Fruit fly (Drosophila melanogaster): ENCODE results near the gene CG17193.
A peak's percentile ranks its signal among the peaks of the same experiment; 100 is the strongest.

Gene CG17193

dm6 chr3R:19998418-19998817 lies 57.5 kb downstream of the CG17193 start (continued):
- peak; percentile 76 for TF ChIP-seq OdsH (GFP tag; optimal IDR thresholded peaks at IDR 0.05)
- TF ChIP-seq CG1621 (tag; optimal IDR thresholded peaks at IDR 0.05), result peak; percentile 57
- TF ChIP-seq cyc (GFP tag; optimal IDR thresholded peaks at IDR 0.05), result peak; percentile 68
- peak; percentile 68 for TF ChIP-seq CG10631 (GFP tag; optimal IDR thresholded peaks at IDR 0.05)
- TF ChIP-seq CG16779 (tag; optimal IDR thresholded peaks at IDR 0.05), result peak; percentile 20
- peak; percentile 20 for TF ChIP-seq CG8319 (GFP tag; optimal IDR thresholded peaks at IDR 0.05)
- TF ChIP-seq ss (GFP tag; optimal IDR thresholded peaks at IDR 0.05), result peak; percentile 20 to 51
- no peak for TF ChIP-seq Eip93F (GFP tag; optimal IDR thresholded peaks at IDR 0.05)
- peak; percentile 51 for TF ChIP-seq CG7368 (GFP tag; optimal IDR thresholded peaks at IDR 0.05)
- peak; percentile 80 for TF ChIP-seq Sox14 (GFP tag; optimal IDR thresholded peaks at IDR 0.05)
- peak; percentile 57 for TF ChIP-seq CG8632 (GFP tag; optimal IDR thresholded peaks at IDR 0.05)
- TF ChIP-seq Hr38 (GFP tag; optimal IDR thresholded peaks at IDR 0.05), result no peak
- peak; percentile 52 for TF ChIP-seq fd59A (GFP tag; optimal IDR thresholded peaks at IDR 0.05)
- peak; percentile 40 for TF ChIP-seq vri (GFP tag; optimal IDR thresholded peaks at IDR 0.05)
- peak; percentile 43 to 48 for TF ChIP-seq salr (GFP tag; optimal IDR thresholded peaks at IDR 0.05)
- TF ChIP-seq pdm3 (GFP tag; optimal IDR thresholded peaks at IDR 0.05), result peak; percentile 78
- peak; percentile 60 for TF ChIP-seq CG6808 (GFP tag; optimal IDR thresholded peaks at IDR 0.05)
- peak; percentile 34 for TF ChIP-seq spab (GFP tag; optimal IDR thresholded peaks at IDR 0.05)
- TF ChIP-seq achi (GFP tag; optimal IDR thresholded peaks at IDR 0.05), result peak; percentile 77
- peak; percentile 62 for TF ChIP-seq CG11902 (GFP tag; optimal IDR thresholded peaks at IDR 0.05)
- peak; percentile 77 for TF ChIP-seq acj6 (GFP tag; optimal IDR thresholded peaks at IDR 0.05)

dm6 chr3R:19997526-19998070 lies 58.3 kb downstream of the CG17193 start:
- TF ChIP-seq Ets21C (GFP tag; optimal IDR thresholded peaks at IDR 0.05) (no peak), Hr39 (GFP tag; optimal IDR thresholded peaks at IDR 0.05) (no peak), CG15336 (GFP tag; IDR thresholded peaks at IDR 0.05) (no peak), CG8632 (GFP tag; optimal IDR thresholded peaks at IDR 0.05) (no peak), Hr38 (GFP tag; optimal IDR thresholded peaks at IDR 0.05) (no peak), CG3032 (tag; optimal IDR thresholded peaks at IDR 0.05) (no peak), CG9139 (GFP tag; optimal IDR thresholded peaks at IDR 0.05) (no peak), CG31627 (GFP tag; optimal IDR thresholded peaks at IDR 0.05) (no peak)

- TF ChIP-seq dac (GFP tag; optimal IDR thresholded peaks at IDR 0.05) (peak; percentile 7), lz (GFP tag; optimal IDR thresholded peaks at IDR 0.05) (peak; percentile 7), OdsH (GFP tag; optimal IDR thresholded peaks at IDR 0.05) (peak; percentile 37), pdm3 (GFP tag; optimal IDR thresholded peaks at IDR 0.05) (peak; percentile 60), achi (GFP tag; optimal IDR thresholded peaks at IDR 0.05) (peak; percentile 48), CG3919 (GFP tag; optimal IDR thresholded peaks at IDR 0.05) (peak; percentile 31), svp (GFP tag) (peak; percentile 17), CG6276 (GFP tag; optimal IDR thresholded peaks at IDR 0.05) (peak; percentile 13), CG7368 (GFP tag; optimal IDR thresholded peaks at IDR 0.05) (no peak), Sox14 (GFP tag; optimal IDR thresholded peaks at IDR 0.05) (peak; percentile 14), CG8119 (GFP tag; IDR thresholded peaks at IDR 0.05) (peak; percentile 53; the same call in 2 of the 3 replicates), Eip75B (GFP tag; optimal IDR thresholded peaks at IDR 0.05) (peak; percentile 12), net (GFP tag; optimal IDR thresholded peaks at IDR 0.05) (peak; percentile 30), Lpt (GFP tag; optimal IDR thresholded peaks at IDR 0.05) (peak; percentile 44), eg (GFP tag; IDR thresholded peaks at IDR 0.05) (0 out of 3 replicates have a peak, but pooled peaks have one; percentile 21), acj6 (GFP tag; optimal IDR thresholded peaks at IDR 0.05) (peak; percentile 35), Blimp-1 (GFP tag; optimal IDR thresholded peaks at IDR 0.05) (no peak), CG4318 (GFP tag; optimal IDR thresholded peaks at IDR 0.05) (peak; percentile 65), CG15336 (GFP tag; IDR thresholded peaks at IDR 0.05) (no peak; the same call in 1 of the 2 replicates), Hr39 (GFP tag; optimal IDR thresholded peaks at IDR 0.05) (no peak), salr (GFP tag; optimal IDR thresholded peaks at IDR 0.05) (peak in 1 of 2 experiments; percentile 68), Eip78C (GFP tag) (peak; percentile 84), CG10631 (GFP tag; optimal IDR thresholded peaks at IDR 0.05) (peak; percentile 42), CG11902 (GFP tag; optimal IDR thresholded peaks at IDR 0.05) (no peak), CG8319 (GFP tag; optimal IDR thresholded peaks at IDR 0.05) (no peak), CG6792 (GFP tag; optimal IDR thresholded peaks at IDR 0.05) (peak; percentile 12), CG32006 (GFP tag; optimal IDR thresholded peaks at IDR 0.05) (peak; percentile 82), spab (GFP tag; optimal IDR thresholded peaks at IDR 0.05) (peak; percentile 9), CG10669 (GFP tag; optimal IDR thresholded peaks at IDR 0.05) (peak; percentile 1), CG6854 (GFP tag; optimal IDR thresholded peaks at IDR 0.05) (no peak), esn (GFP tag; optimal IDR thresholded peaks at IDR 0.05) (no peak), Hr4 (GFP tag; optimal IDR thresholded peaks at IDR 0.05) (peak; percentile 73)
Measured at dm6 chr3R:19996433-19996832, 59.5 kb downstream of the CG17193 start.
